Worm (Caenorhabditis elegans) whole organism, L1 larva: Measurements from ENCODE around the gene gpa-6.

Experiments used
- C04F5.9 ChIP-seq: sonication (generic microtip); optimal IDR thresholded peaks from 2 replicates; lab custom pipeline; 2016; ENCODE audit warnings: missing genetic modification characterization, missing compliant biosample characterization
- C34B4.2 ChIP-seq: sonication (generic microtip); optimal IDR thresholded peaks from 2 replicates; lab custom pipeline; 2017; ENCODE audit warnings: mild to moderate bottlenecking, missing genetic modification characterization, missing compliant biosample characterization
- Y116A8C.19 ChIP-seq: sonication (generic microtip); optimal IDR thresholded peaks from 2 replicates; lab custom pipeline; 2016; ENCODE audit warnings: missing compliant biosample characterization, missing genetic modification characterization, borderline replicate concordance
- alr-1 ChIP-seq: fragments of 200-800 bp; sonication (Bioruptor generic); optimal IDR thresholded peaks from 2 replicates; lab custom pipeline; 2018; ENCODE audit warnings: borderline replicate concordance, mild to moderate bottlenecking, missing genetic modification characterization, missing compliant biosample characterization
- aly-2 ChIP-seq: fragments of 150-350 bp; optimal IDR thresholded peaks from 2 replicates; lab custom pipeline; 2014; ENCODE audit warnings: missing biosample characterization, missing genetic modification characterization
- blmp-1 ChIP-seq: fragments of 150-350 bp; optimal IDR thresholded peaks from 2 replicates; lab custom pipeline; 2014; ENCODE audit warnings: missing biosample characterization, missing genetic modification characterization
- ces-1 ChIP-seq: fragments of 150-350 bp; optimal IDR thresholded peaks from 2 replicates; lab custom pipeline; 2014; ENCODE audit warnings: missing biosample characterization, missing genetic modification reagents, missing genetic modification characterization
- dpl-1 ChIP-seq, 3 experiments: fragments of 150-350 bp in 2 of 3; sonication (generic microtip) in 1 of 3; optimal IDR thresholded peaks; 2 replicates each; lab custom pipeline; 2014 to 2017; ENCODE audit warnings: missing biosample characterization in 3 of 3, missing genetic modification characterization in 3 of 3, missing genetic modification reagents in 3 of 3
- dsc-1 ChIP-seq: sonication (generic microtip); optimal IDR thresholded peaks from 2 replicates; lab custom pipeline; 2016; ENCODE audit warnings: mild to moderate bottlenecking, missing genetic modification characterization, missing compliant biosample characterization
- efl-1 ChIP-seq, 4 experiments: fragments of 150-350 bp; optimal IDR thresholded peaks in 3 of 4; peaks in 1 of 4; 1 replicate in 1 of 4; 2 replicates in 3 of 4; lab custom pipeline; 2014; ENCODE audit warnings: missing biosample characterization in 2 of 4, missing genetic modification characterization in 2 of 4, missing genetic modification reagents in 2 of 4
- egl-27 ChIP-seq, 2 experiments: fragments of 150-350 bp in 1 of 2; sonication (generic microtip); optimal IDR thresholded peaks; 3 replicates each; lab custom pipeline; 2017 to 2018; ENCODE audit warnings: missing biosample characterization in 2 of 2, missing genetic modification characterization in 2 of 2, missing genetic modification reagents in 2 of 2
- elt-3 ChIP-seq, 6 experiments: fragments of 150-350 bp in 1 of 6; sonication (generic microtip); optimal IDR thresholded peaks; 2 replicates each; lab custom pipeline; 2017 to 2018; ENCODE audit warnings: missing biosample characterization in 6 of 6, missing genetic modification characterization in 6 of 6, inconsistent platforms in 1 of 6
- ets-5 ChIP-seq: fragments of 200-800 bp; sonication (Bioruptor generic); IDR thresholded peaks from 2 replicates; pipeline ENCODE4 v1.3.6; 2022; ENCODE audit warnings: missing genetic modification characterization, missing compliant biosample characterization
- fkh-10 ChIP-seq: sonication (generic microtip); optimal IDR thresholded peaks from 2 replicates; lab custom pipeline; 2017; ENCODE audit warnings: missing biosample characterization, missing genetic modification reagents, missing genetic modification characterization
- fkh-4 ChIP-seq: sonication (generic microtip); optimal IDR thresholded peaks from 2 replicates; lab custom pipeline; 2016; ENCODE audit warnings: missing compliant biosample characterization, missing genetic modification characterization, borderline replicate concordance
- hlh-4 ChIP-seq: sonication (generic microtip); optimal IDR thresholded peaks from 2 replicates; lab custom pipeline; 2016; ENCODE audit warnings: mild to moderate bottlenecking, missing genetic modification characterization, missing compliant biosample characterization
- irx-1 ChIP-seq: sonication (generic microtip); optimal IDR thresholded peaks from 2 replicates; lab custom pipeline; 2016; ENCODE audit warnings: missing genetic modification characterization, missing compliant biosample characterization
- jun-1 ChIP-seq: fragments of 150-350 bp; optimal IDR thresholded peaks from 2 replicates; lab custom pipeline; 2014; ENCODE audit warnings: missing biosample characterization, missing genetic modification reagents, missing genetic modification characterization
- lin-13 ChIP-seq: fragments of 150-350 bp; optimal IDR thresholded peaks from 2 replicates; lab custom pipeline; 2014; ENCODE audit warnings: missing biosample characterization, missing genetic modification reagents, missing genetic modification characterization
- lin-15B ChIP-seq: fragments of 150-350 bp; sonication (generic microtip); optimal IDR thresholded peaks from 3 replicates; lab custom pipeline; 2014; ENCODE audit warnings: missing biosample characterization, missing genetic modification characterization
- lsy-2 ChIP-seq, 2 experiments: fragments of 150-350 bp; optimal IDR thresholded peaks; 2 replicates each; lab custom pipeline; 2014; ENCODE audit warnings: missing biosample characterization in 2 of 2, missing genetic modification characterization in 2 of 2
- mab-9 ChIP-seq: fragments of 200-800 bp; sonication (Bioruptor generic); IDR thresholded peaks from 2 replicates; pipeline ENCODE4 v1.3.6; 2022; ENCODE audit warnings: missing genetic modification reagents, missing genetic modification characterization, missing compliant biosample characterization
- mef-2 ChIP-seq: fragments of 150-350 bp; optimal IDR thresholded peaks from 2 replicates; lab custom pipeline; 2014; ENCODE audit warnings: missing biosample characterization, missing genetic modification characterization
- nhr-11 ChIP-seq: fragments of 150-350 bp; optimal IDR thresholded peaks from 2 replicates; lab custom pipeline; 2014; ENCODE audit warnings: missing biosample characterization, missing genetic modification characterization
- nhr-237 ChIP-seq: fragments of 150-350 bp; optimal IDR thresholded peaks from 2 replicates; lab custom pipeline; 2014; ENCODE audit warnings: missing biosample characterization, missing genetic modification characterization
- nhr-47 ChIP-seq: sonication (generic microtip); optimal IDR thresholded peaks from 2 replicates; lab custom pipeline; 2016; ENCODE audit warnings: mild to moderate bottlenecking, missing genetic modification characterization, moderate library complexity, missing compliant biosample characterization
- nhr-71 ChIP-seq: sonication (generic microtip); optimal IDR thresholded peaks from 2 replicates; lab custom pipeline; 2016; ENCODE audit warnings: mild to moderate bottlenecking, missing genetic modification characterization, moderate library complexity, missing compliant biosample characterization
- nhr-76 ChIP-seq: sonication (generic microtip); optimal IDR thresholded peaks from 2 replicates; lab custom pipeline; 2017; ENCODE audit warnings: missing biosample characterization, missing genetic modification characterization
- nhr-77 ChIP-seq: fragments of 150-350 bp; optimal IDR thresholded peaks from 2 replicates; lab custom pipeline; 2014; ENCODE audit warnings: missing biosample characterization, missing genetic modification characterization
- nhr-85 ChIP-seq: sonication (generic microtip); peaks from one replicate; lab custom pipeline; 2016; ENCODE audit warnings: missing genetic modification characterization, inconsistent platforms, missing compliant biosample characterization
- pag-3 ChIP-seq: sonication (generic microtip); optimal IDR thresholded peaks from 2 replicates; lab custom pipeline; 2017; ENCODE audit warnings: missing genetic modification characterization, mild to moderate bottlenecking, missing compliant biosample characterization, antibody characterized with exemption, borderline replicate concordance; ENCODE audit not compliant: insufficient read depth
- pax-3 ChIP-seq: fragments of 200-800 bp; sonication (Bioruptor generic); optimal IDR thresholded peaks from 2 replicates; lab custom pipeline; 2018; ENCODE audit warnings: mild to moderate bottlenecking, missing genetic modification characterization, moderate library complexity, missing compliant biosample characterization
- pqm-1 ChIP-seq: sonication (generic microtip); optimal IDR thresholded peaks from 3 replicates; lab custom pipeline; 2017; ENCODE audit warnings: missing biosample characterization, missing genetic modification characterization
- skn-1 ChIP-seq: fragments of 150-350 bp; optimal IDR thresholded peaks from 2 replicates; lab custom pipeline; 2014; ENCODE audit warnings: missing biosample characterization, missing genetic modification characterization
- snpc-4 ChIP-seq: fragments of 150-350 bp; optimal IDR thresholded peaks from 2 replicates; lab custom pipeline; 2014; ENCODE audit warnings: missing biosample characterization, missing genetic modification characterization
- snu-23 ChIP-seq: sonication (generic microtip); optimal IDR thresholded peaks from 2 replicates; lab custom pipeline; 2016; ENCODE audit warnings: missing genetic modification characterization, missing compliant biosample characterization
- sptf-1 ChIP-seq: fragments of 150-350 bp; optimal IDR thresholded peaks from 2 replicates; lab custom pipeline; 2014; ENCODE audit warnings: missing biosample characterization, missing genetic modification characterization
- sup-37 ChIP-seq: fragments of 200-800 bp; sonication (Bioruptor generic); optimal IDR thresholded peaks from 2 replicates; lab custom pipeline; 2018; ENCODE audit warnings: mild to moderate bottlenecking, missing genetic modification characterization, missing compliant biosample characterization
- swsn-7 ChIP-seq: sonication (generic microtip); optimal IDR thresholded peaks from 2 replicates; lab custom pipeline; 2016; ENCODE audit warnings: missing genetic modification characterization, missing compliant biosample characterization
- tlp-1 ChIP-seq: fragments of 150-350 bp; optimal IDR thresholded peaks from 2 replicates; lab custom pipeline; 2014; ENCODE audit warnings: missing biosample characterization, missing genetic modification characterization
- unc-130 ChIP-seq: fragments of 150-350 bp; optimal IDR thresholded peaks from 2 replicates; lab custom pipeline; 2017; ENCODE audit warnings: missing biosample characterization, missing genetic modification characterization, inconsistent platforms
- vab-15 ChIP-seq: sonication (generic microtip); optimal IDR thresholded peaks from 2 replicates; lab custom pipeline; 2017; ENCODE audit warnings: missing genotype, mild to moderate bottlenecking, missing genetic modification characterization, missing compliant biosample characterization
- xbp-1 ChIP-seq: sonication (generic microtip); optimal IDR thresholded peaks from 2 replicates; lab custom pipeline; 2016; ENCODE audit warnings: missing genetic modification characterization, missing compliant biosample characterization
- zip-4 ChIP-seq: fragments of 200-800 bp; sonication (Bioruptor generic); optimal IDR thresholded peaks from 2 replicates; lab custom pipeline; 2018; ENCODE audit warnings: mild to moderate bottlenecking, missing genetic modification characterization, moderate library complexity, missing compliant biosample characterization
- ztf-11 ChIP-seq, 2 experiments: sonication (generic microtip); optimal IDR thresholded peaks; 2 replicates each; lab custom pipeline; 2016 to 2017; ENCODE audit warnings: missing genetic modification characterization in 2 of 2, missing biosample characterization in 1 of 2, missing compliant biosample characterization in 1 of 2

Gene gpa-6

DNA sequence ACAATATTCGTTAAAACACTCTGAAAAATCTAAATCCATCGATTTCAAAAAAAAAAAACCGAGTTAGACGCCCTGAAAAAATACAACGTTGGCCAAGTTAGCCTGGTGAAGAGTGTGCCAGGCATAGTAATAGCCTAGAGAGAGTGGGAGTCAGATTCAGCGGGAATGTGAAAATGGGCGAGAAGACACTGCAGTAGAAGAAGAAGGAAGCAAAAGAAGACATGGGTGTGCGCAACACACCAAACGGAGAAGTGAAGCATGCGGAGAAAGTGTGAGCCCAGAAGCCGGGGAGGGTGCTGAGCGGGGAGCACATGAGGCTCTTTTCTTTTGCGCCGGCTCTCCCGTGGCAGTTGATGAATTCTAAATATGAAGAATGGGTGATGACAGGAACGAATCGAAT lies 19.8 kb upstream of the gpa-6 start (continued):
- no peak for TF ChIP-seq jun-1
- no peak for TF ChIP-seq lin-15B (tag; lab: Kevin White, UChicago)
- TF ChIP-seq egl-27 (tag; optimal IDR thresholded peaks at IDR 0.05; lab: Kevin White, UChicago) = no peak
- no peak for TF ChIP-seq sptf-1 (tag; lab: Kevin White, UChicago)
- TF ChIP-seq dsc-1 = peak; percentile 34
- no peak for TF ChIP-seq xbp-1 (tag; lab: Kevin White, UChicago)
- TF ChIP-seq dpl-1 (GFP tag; optimal IDR thresholded peaks at IDR 0.05; lab: Kevin White, UChicago) = peak in 1 of 3 experiments; percentile 9
- no peak for TF ChIP-seq lin-13 (GFP tag; lab: Kevin White, UChicago)
- no peak for TF ChIP-seq unc-130 (tag; lab: Kevin White, UChicago)
- TF ChIP-seq efl-1 (optimal IDR thresholded peaks at IDR 0.05; lab: Kevin White, UChicago) = no peak
- no peak for TF ChIP-seq efl-1 (GFP tag; optimal IDR thresholded peaks at IDR 0.05 in 1 of 2; lab: Kevin White, UChicago)
- TF ChIP-seq pag-3 (tag; lab: Kevin White, UChicago) = no peak
- no peak for TF ChIP-seq fkh-4
- TF ChIP-seq snpc-4 = no peak
- no peak for TF ChIP-seq Y116A8C.19 (tag; lab: Kevin White, UChicago)
- TF ChIP-seq pax-3 = no peak
- no peak for TF ChIP-seq C04F5.9 (tag; lab: Kevin White, UChicago)
- no peak for TF ChIP-seq alr-1 (tag; lab: Kevin White, UChicago)
- no peak for TF ChIP-seq elt-3 (tag; optimal IDR thresholded peaks at IDR 0.05; lab: Kevin White, UChicago)
- TF ChIP-seq fkh-10 (GFP tag; lab: Kevin White, UChicago) = peak; percentile 37
- TF ChIP-seq C34B4.2 (tag; lab: Kevin White, UChicago) = no peak
- no peak for TF ChIP-seq hlh-4 (tag; lab: Kevin White, UChicago)
- TF ChIP-seq ces-1 = no peak
- TF ChIP-seq ets-5 = no peak
- no peak for TF ChIP-seq mab-9
- TF ChIP-seq nhr-71 (tag; lab: Kevin White, UChicago) = peak; percentile 36
- TF ChIP-seq nhr-76 = no peak
- TF ChIP-seq nhr-85 = no peak
- no peak for TF ChIP-seq nhr-11
- peak; percentile 32 for TF ChIP-seq swsn-7 (tag; lab: Kevin White, UChicago)
- no peak for TF ChIP-seq skn-1 (tag; lab: Kevin White, UChicago)
- TF ChIP-seq ztf-11 (tag; optimal IDR thresholded peaks at IDR 0.05; lab: Kevin White, UChicago) = peak in 1 of 2 experiments; percentile 27
- TF ChIP-seq lsy-2 (tag; optimal IDR thresholded peaks at IDR 0.05; lab: Kevin White, UChicago) = peak in 1 of 2 experiments; percentile 25
- TF ChIP-seq zip-4 (GFP tag; lab: Kevin White, UChicago) = no peak
- TF ChIP-seq irx-1 (tag; lab: Kevin White, UChicago) = no peak
- no peak for TF ChIP-seq blmp-1 (tag; lab: Kevin White, UChicago)
- no peak for TF ChIP-seq nhr-237 (tag; lab: Kevin White, UChicago)
- TF ChIP-seq vab-15 (tag; lab: Kevin White, UChicago) = no peak
- TF ChIP-seq nhr-47 = peak; percentile 24
- TF ChIP-seq snu-23 (GFP tag; lab: Kevin White, UChicago) = peak; percentile 43
- TF ChIP-seq tlp-1 (tag; lab: Kevin White, UChicago) = no peak
- no peak for TF ChIP-seq sup-37 (GFP tag; lab: Kevin White, UChicago)
- no peak for TF ChIP-seq aly-2 (tag; lab: Kevin White, UChicago)
- no peak for TF ChIP-seq mef-2 (tag; lab: Kevin White, UChicago)
- TF ChIP-seq pqm-1 (tag; lab: Kevin White, UChicago) = no peak
- TF ChIP-seq nhr-77 (tag; lab: Kevin White, UChicago) = no peak
